Fruit fly (Drosophila melanogaster): Measurements from ENCODE around the gene ATPsynO.

ATPsynO gene

DNA sequence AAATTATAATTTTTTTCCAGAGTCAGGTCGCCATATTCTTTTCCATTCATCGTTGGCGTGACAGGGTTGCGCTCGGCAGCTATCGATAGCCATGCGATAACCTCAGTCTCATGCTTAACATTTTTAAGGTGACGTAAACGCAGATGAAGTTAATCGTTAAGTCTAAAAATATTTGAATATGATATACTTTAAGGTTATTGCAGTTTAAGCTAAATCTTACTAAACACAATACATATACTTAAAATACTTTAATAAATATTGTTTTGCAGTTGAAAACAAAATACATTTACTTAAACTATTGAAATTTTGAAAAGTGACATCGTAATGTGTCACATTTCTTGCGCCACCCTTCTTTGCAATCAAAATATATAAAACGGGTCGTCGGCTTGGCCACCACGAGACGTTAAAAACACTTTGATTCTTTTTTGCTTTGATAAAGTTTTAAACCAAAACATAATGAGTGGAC, 9.8 kb downstream of the ATPsynO start, which contains the start of the genes Cp190 and CG4338:
Gene Cp190, minus strand, starts transcription at position 84 of the 466 bp plus-strand sequence.
Gene CG4338, plus strand, starts transcription at position 365 of the 466 bp plus-strand sequence.
- peak; percentile 97 for TF ChIP-seq eg (GFP tag; IDR thresholded peaks at IDR 0.05)
- TF ChIP-seq Smox (GFP tag; optimal IDR thresholded peaks at IDR 0.05), result peak; percentile 97
- no peak for TF ChIP-seq fd85E (GFP tag; optimal IDR thresholded peaks at IDR 0.05)
- peak in 1 of 2 experiments; percentile 97 for TF ChIP-seq ss (GFP tag; optimal IDR thresholded peaks at IDR 0.05)
- TF ChIP-seq CG4318 (GFP tag; optimal IDR thresholded peaks at IDR 0.05), result no peak
- TF ChIP-seq OdsH (GFP tag; optimal IDR thresholded peaks at IDR 0.05), result peak; percentile 98
- peak; percentile 93 for TF ChIP-seq vri (GFP tag; optimal IDR thresholded peaks at IDR 0.05)
- peak; percentile 93 for TF ChIP-seq CG11762 (GFP tag; optimal IDR thresholded peaks at IDR 0.05; ENCODE audit: insufficient read depth)
- TF ChIP-seq achi (GFP tag; optimal IDR thresholded peaks at IDR 0.05), result peak; percentile 98
- peak; percentile 97 for TF ChIP-seq pdm3 (GFP tag; optimal IDR thresholded peaks at IDR 0.05)
- peak; percentile 97 for TF ChIP-seq CG31627 (GFP tag; optimal IDR thresholded peaks at IDR 0.05)
- peak; percentile 79 for TF ChIP-seq Sox102F (GFP tag; optimal IDR thresholded peaks at IDR 0.05)
- peak; percentile 96 for TF ChIP-seq net (GFP tag; optimal IDR thresholded peaks at IDR 0.05)
- TF ChIP-seq acj6 (GFP tag; optimal IDR thresholded peaks at IDR 0.05), result peak; percentile 97
- peak; percentile 93 for TF ChIP-seq CG1621 (tag; optimal IDR thresholded peaks at IDR 0.05)
- peak; percentile 96 for TF ChIP-seq CG6792 (GFP tag; optimal IDR thresholded peaks at IDR 0.05)
- TF ChIP-seq CG10669 (GFP tag; optimal IDR thresholded peaks at IDR 0.05), result peak; percentile 98
- TF ChIP-seq Eip75B (GFP tag; optimal IDR thresholded peaks at IDR 0.05), result peak; percentile 96
- peak; percentile 96 for TF ChIP-seq fd59A (GFP tag; optimal IDR thresholded peaks at IDR 0.05)
- peak; percentile 98 for TF ChIP-seq Ets96B (tag; optimal IDR thresholded peaks at IDR 0.05)
- TF ChIP-seq spab (GFP tag; optimal IDR thresholded peaks at IDR 0.05), result peak; percentile 94
- TF ChIP-seq salr (GFP tag; optimal IDR thresholded peaks at IDR 0.05), result peak; percentile 28 to 92
- TF ChIP-seq CG3919 (GFP tag; optimal IDR thresholded peaks at IDR 0.05), result peak; percentile 98
- peak; percentile 89 for TF ChIP-seq dac (GFP tag; optimal IDR thresholded peaks at IDR 0.05)
- TF ChIP-seq Lpt (GFP tag; optimal IDR thresholded peaks at IDR 0.05), result peak; percentile 95
- TF ChIP-seq CG7368 (GFP tag; optimal IDR thresholded peaks at IDR 0.05), result peak; percentile 96
- peak; percentile 96 for TF ChIP-seq CG6163 (GFP tag; IDR thresholded peaks at IDR 0.05)
- TF ChIP-seq Sox14 (GFP tag; optimal IDR thresholded peaks at IDR 0.05), result peak; percentile 97
- TF ChIP-seq Eip93F (GFP tag; optimal IDR thresholded peaks at IDR 0.05), result no peak
- no peak for TF ChIP-seq Hr38 (GFP tag; optimal IDR thresholded peaks at IDR 0.05)
- TF ChIP-seq CG16779 (tag; optimal IDR thresholded peaks at IDR 0.05), result no peak
- TF ChIP-seq dsx (GFP tag; optimal IDR thresholded peaks at IDR 0.05; ENCODE audit: poor library complexity, severe bottlenecking), result peak; percentile 97
- TF ChIP-seq CG6854 (GFP tag; optimal IDR thresholded peaks at IDR 0.05), result peak; percentile 94
- TF ChIP-seq esn (GFP tag; optimal IDR thresholded peaks at IDR 0.05), result peak; percentile 98
- TF ChIP-seq lz (GFP tag; optimal IDR thresholded peaks at IDR 0.05), result peak; percentile 97
- peak; percentile 97 for TF ChIP-seq CG8632 (GFP tag; optimal IDR thresholded peaks at IDR 0.05)
- TF ChIP-seq CG34406 (GFP tag; optimal IDR thresholded peaks at IDR 0.05), result peak; percentile 97
- TF ChIP-seq Sox15 (GFP tag; optimal IDR thresholded peaks at IDR 0.05), result peak; percentile 96
- TF ChIP-seq svp (GFP tag), result peak; percentile 99
- no peak for TF ChIP-seq CG10631 (GFP tag; optimal IDR thresholded peaks at IDR 0.05)
- TF ChIP-seq fkh (GFP tag; optimal IDR thresholded peaks at IDR 0.05), result no peak
- peak; percentile 97 for TF ChIP-seq topi (GFP tag; optimal IDR thresholded peaks at IDR 0.05)
- TF ChIP-seq CG6808 (GFP tag; optimal IDR thresholded peaks at IDR 0.05), result peak; percentile 98
- peak; percentile 98 for TF ChIP-seq CG32006 (GFP tag; optimal IDR thresholded peaks at IDR 0.05)
- TF ChIP-seq CG8119 (GFP tag; IDR thresholded peaks at IDR 0.05), result peak; percentile 98
- peak; percentile 93 for TF ChIP-seq Hr39 (GFP tag; optimal IDR thresholded peaks at IDR 0.05)
- TF ChIP-seq CG15336 (GFP tag; IDR thresholded peaks at IDR 0.05), result peak; percentile 98
- TF ChIP-seq CG3032 (tag; optimal IDR thresholded peaks at IDR 0.05), result peak; percentile 99
- peak; percentile 95 for TF ChIP-seq CG11902 (GFP tag; optimal IDR thresholded peaks at IDR 0.05)
- TF ChIP-seq CG9139 (GFP tag; optimal IDR thresholded peaks at IDR 0.05), result no peak
- peak; percentile 94 for TF ChIP-seq Ets21C (GFP tag; optimal IDR thresholded peaks at IDR 0.05)
- TF ChIP-seq CG8319 (GFP tag; optimal IDR thresholded peaks at IDR 0.05), result peak; percentile 95

Measured in whole organism, prepupa.